Worm (Caenorhabditis elegans) whole organism, young adult: Measurements from ENCODE around the gene Y69H2.15.

Experiments
- B0336.3 ChIP-seq: fragments of 200-800 bp; sonication (Bioruptor generic); IDR thresholded peaks from 2 replicates; pipeline ENCODE4 v1.3.6; 2022; ENCODE audit warnings: missing genetic modification characterization, missing compliant biosample characterization
- F10E7.11 ChIP-seq: sonication (generic microtip); optimal IDR thresholded peaks from 2 replicates; lab custom pipeline; 2017; ENCODE audit warnings: mild to moderate bottlenecking, missing genetic modification characterization, moderate library complexity, missing compliant biosample characterization
- F22D6.2 ChIP-seq: sonication (generic microtip); optimal IDR thresholded peaks from 2 replicates; lab custom pipeline; 2016; ENCODE audit warnings: mild to moderate bottlenecking, missing genetic modification characterization, missing compliant biosample characterization
- F39B2.1 ChIP-seq: fragments of 200-800 bp; sonication (Bioruptor generic); IDR thresholded peaks from 2 replicates; pipeline ENCODE4 v1.3.6; 2022; ENCODE audit warnings: missing genetic modification reagents, missing genetic modification characterization, missing compliant biosample characterization
- F52B5.7 ChIP-seq: sonication (generic microtip); optimal IDR thresholded peaks from 2 replicates; lab custom pipeline; 2016; ENCODE audit warnings: mild to moderate bottlenecking, missing genetic modification characterization, missing compliant biosample characterization
- K11D2.4 ChIP-seq: fragments of 200-800 bp; sonication (Bioruptor generic); IDR thresholded peaks from 2 replicates; pipeline ENCODE4 v1.3.6; 2022; ENCODE audit warnings: missing genetic modification reagents, missing genetic modification characterization, missing compliant biosample characterization
- K12H6.12 ChIP-seq: fragments of 200-800 bp; sonication (Bioruptor generic); optimal IDR thresholded peaks from 2 replicates; lab custom pipeline; 2018; ENCODE audit warnings: mild to moderate bottlenecking, missing genetic modification characterization, missing compliant biosample characterization
- Y53G8AR.9 ChIP-seq: fragments of 200-800 bp; sonication (Bioruptor generic); conservative IDR thresholded peaks from 2 replicates; pipeline ENCODE4 v1.3.6; 2022; ENCODE audit warnings: missing genetic modification reagents, missing genetic modification characterization, missing compliant biosample characterization
- ama-1 ChIP-seq, 3 experiments: fragments of 150-350 bp in 1 of 3; sonication (generic microtip) in 2 of 3; optimal IDR thresholded peaks; 2 replicates each; lab custom pipeline; 2014 to 2018; ENCODE audit warnings: missing biosample characterization in 2 of 3, missing genetic modification characterization in 2 of 3, missing genetic modification reagents in 2 of 3
- bed-1 ChIP-seq: fragments of 200-800 bp; sonication (Bioruptor generic); IDR thresholded peaks from 2 replicates; pipeline ENCODE4 v1.3.6; 2022; ENCODE audit warnings: missing genetic modification reagents, missing genetic modification characterization, missing compliant biosample characterization
- ceh-27 ChIP-seq: fragments of 200-800 bp; sonication (Bioruptor generic); optimal IDR thresholded peaks from 2 replicates; lab custom pipeline; 2018; ENCODE audit warnings: mild to moderate bottlenecking, missing genetic modification characterization, moderate library complexity, missing compliant biosample characterization
- ceh-79 ChIP-seq: sonication (generic microtip); optimal IDR thresholded peaks from 2 replicates; lab custom pipeline; 2017; ENCODE audit warnings: mild to moderate bottlenecking, missing genetic modification characterization, missing compliant biosample characterization
- ceh-91 ChIP-seq: fragments of 200-800 bp; sonication (Bioruptor generic); IDR thresholded peaks from 2 replicates; pipeline ENCODE4 v1.3.6; 2022; ENCODE audit warnings: missing genetic modification reagents, missing genetic modification characterization, missing compliant biosample characterization
- dox-1 ChIP-seq: fragments of 200-800 bp; sonication (Bioruptor generic); IDR thresholded peaks from 2 replicates; pipeline ENCODE4 v1.3.6; 2022; ENCODE audit warnings: missing genetic modification reagents, missing genetic modification characterization, missing compliant biosample characterization
- dpl-1 ChIP-seq: fragments of 150-350 bp; optimal IDR thresholded peaks from 2 replicates; lab custom pipeline; 2014; ENCODE audit warnings: missing biosample characterization, missing genetic modification reagents, missing genetic modification characterization
- efl-1 ChIP-seq: fragments of 150-350 bp; optimal IDR thresholded peaks from 2 replicates; lab custom pipeline; 2014; ENCODE audit warnings: missing biosample characterization, missing genetic modification reagents, missing genetic modification characterization
- egrh-3 ChIP-seq: fragments of 200-800 bp; sonication (Bioruptor generic); IDR thresholded peaks from 2 replicates; pipeline ENCODE4 v1.3.6; 2022; ENCODE audit warnings: missing genetic modification reagents, missing genetic modification characterization, missing compliant biosample characterization
- fkh-3 ChIP-seq: sonication (generic microtip); optimal IDR thresholded peaks from 2 replicates; lab custom pipeline; 2016; ENCODE audit warnings: mild to moderate bottlenecking, missing genetic modification characterization, missing compliant biosample characterization
- him-1 ChIP-seq: sonication (generic microtip); optimal IDR thresholded peaks from 2 replicates; lab custom pipeline; 2016; ENCODE audit warnings: missing genotype, missing genetic modification reagents, missing genetic modification characterization, missing compliant biosample characterization
- hlh-12 ChIP-seq: sonication (generic microtip); optimal IDR thresholded peaks from 2 replicates; lab custom pipeline; 2016; ENCODE audit warnings: missing genetic modification characterization, missing compliant biosample characterization
- hlh-26 ChIP-seq: fragments of 200-800 bp; sonication (Bioruptor generic); conservative IDR thresholded peaks from 2 replicates; pipeline ENCODE4 v1.3.6; 2022; ENCODE audit warnings: missing genetic modification reagents, missing genetic modification characterization, missing compliant biosample characterization
- lin-26 ChIP-seq: fragments of 200-800 bp; sonication (Bioruptor generic); IDR thresholded peaks from 2 replicates; pipeline ENCODE4 v1.3.6; 2022; ENCODE audit warnings: missing genetic modification reagents, missing genetic modification characterization, missing compliant biosample characterization
- lin-40 ChIP-seq: sonication (generic microtip); optimal IDR thresholded peaks from 2 replicates; lab custom pipeline; 2016; ENCODE audit warnings: missing genetic modification characterization, mild to moderate bottlenecking, missing compliant biosample characterization, missing genotype, missing genetic modification reagents
- madf-10 ChIP-seq: sonication (generic microtip); optimal IDR thresholded peaks from 2 replicates; lab custom pipeline; 2016; ENCODE audit warnings: mild to moderate bottlenecking, missing genetic modification characterization, missing compliant biosample characterization
- madf-3 ChIP-seq: fragments of 200-800 bp; sonication (Bioruptor generic); IDR thresholded peaks from 2 replicates; pipeline ENCODE4 v1.3.6; 2022; ENCODE audit warnings: missing genetic modification reagents, missing genetic modification characterization, missing compliant biosample characterization
- mcd-1 ChIP-seq: fragments of 200-800 bp; sonication (Bioruptor generic); IDR thresholded peaks from 2 replicates; pipeline ENCODE4 v1.3.6; 2022; ENCODE audit warnings: missing genetic modification reagents, missing genetic modification characterization, missing compliant biosample characterization
- mes-4 ChIP-seq: sonication (generic microtip); optimal IDR thresholded peaks from 2 replicates; lab custom pipeline; 2016; ENCODE audit warnings: missing genotype, missing genetic modification characterization, missing compliant biosample characterization
- mxl-1 ChIP-seq: sonication (generic microtip); optimal IDR thresholded peaks from 2 replicates; lab custom pipeline; 2016; ENCODE audit warnings: missing genetic modification characterization, missing compliant biosample characterization
- nfyb-1 ChIP-seq: fragments of 200-800 bp; sonication (Bioruptor generic); IDR thresholded peaks from 2 replicates; pipeline ENCODE4 v1.3.6; 2022; ENCODE audit warnings: missing genetic modification reagents, missing genetic modification characterization, missing compliant biosample characterization
- nhr-120 ChIP-seq: fragments of 200-800 bp; sonication (Bioruptor generic); IDR thresholded peaks from 2 replicates; pipeline ENCODE4 v1.3.6; 2022; ENCODE audit warnings: missing genetic modification characterization, missing compliant biosample characterization
- nhr-27 ChIP-seq: fragments of 200-800 bp; sonication (Bioruptor generic); optimal IDR thresholded peaks from 2 replicates; lab custom pipeline; 2018; ENCODE audit warnings: mild to moderate bottlenecking, missing genetic modification characterization, moderate library complexity, missing compliant biosample characterization
- nhr-80 ChIP-seq: sonication (generic microtip); optimal IDR thresholded peaks from 2 replicates; lab custom pipeline; 2016; ENCODE audit warnings: missing genetic modification characterization, missing compliant biosample characterization
- pbrm-1 ChIP-seq: fragments of 200-800 bp; sonication (Bioruptor generic); IDR thresholded peaks from 2 replicates; pipeline ENCODE4 v1.3.6; 2022; ENCODE audit warnings: missing genetic modification reagents, missing genetic modification characterization, missing compliant biosample characterization
- pha-4 ChIP-seq: fragments of 150-350 bp; sonication (generic microtip); optimal IDR thresholded peaks from 2 replicates; lab custom pipeline; 2014; ENCODE audit warnings: missing biosample characterization, missing genetic modification reagents, missing genetic modification characterization
- rcor-1 ChIP-seq: fragments of 200-800 bp; sonication (Bioruptor generic); IDR thresholded peaks from 2 replicates; pipeline ENCODE4 v1.3.6; 2022; ENCODE audit warnings: missing genetic modification reagents, missing genetic modification characterization, missing compliant biosample characterization
- repo-1 ChIP-seq: sonication (generic microtip); optimal IDR thresholded peaks from 2 replicates; lab custom pipeline; 2017; ENCODE audit warnings: mild to moderate bottlenecking, missing genetic modification characterization, missing compliant biosample characterization
- sdz-38 ChIP-seq: sonication (generic microtip); optimal IDR thresholded peaks from 2 replicates; lab custom pipeline; 2016; ENCODE audit warnings: missing genotype, missing genetic modification characterization, missing compliant biosample characterization
- snpc-1.1 ChIP-seq: sonication (generic microtip); optimal IDR thresholded peaks from 2 replicates; lab custom pipeline; 2017; ENCODE audit warnings: missing genetic modification characterization, mild to moderate bottlenecking, missing compliant biosample characterization, antibody characterized with exemption, moderate library complexity, missing genotype, missing genetic modification reagents; ENCODE audit not compliant: insufficient read depth
- sptf-2 ChIP-seq: fragments of 200-800 bp; sonication (Bioruptor generic); optimal IDR thresholded peaks from 2 replicates; lab custom pipeline; 2018; ENCODE audit warnings: mild to moderate bottlenecking, missing genetic modification characterization, missing compliant biosample characterization
- tbp1 ChIP-seq: fragments of 200-800 bp; sonication (Bioruptor generic); optimal IDR thresholded peaks from 2 replicates; lab custom pipeline; 2018; ENCODE audit warnings: mild to moderate bottlenecking, missing genetic modification characterization, missing compliant biosample characterization
- tbx-9 ChIP-seq: sonication (generic microtip); optimal IDR thresholded peaks from 2 replicates; lab custom pipeline; 2016; ENCODE audit warnings: borderline replicate concordance, missing genetic modification characterization, inconsistent platforms, missing compliant biosample characterization
- zfh-2 ChIP-seq: fragments of 200-800 bp; sonication (Bioruptor generic); conservative IDR thresholded peaks from 2 replicates; pipeline ENCODE4 v1.3.6; 2022; ENCODE audit warnings: missing genetic modification reagents, missing genetic modification characterization, missing compliant biosample characterization
- ztf-26 ChIP-seq: sonication (generic microtip); optimal IDR thresholded peaks from 2 replicates; lab custom pipeline; 2017; ENCODE audit warnings: missing genetic modification characterization, missing compliant biosample characterization
- ztf-3 ChIP-seq: fragments of 200-800 bp; sonication (Bioruptor generic); optimal IDR thresholded peaks from 2 replicates; lab custom pipeline; 2018; ENCODE audit warnings: mild to moderate bottlenecking, missing genetic modification characterization, missing compliant biosample characterization

Gene Y69H2.15

ce11 chrV:18639601-18640354 lies 13.1 kb upstream of the Y69H2.15 start, which contains the start of gene egas-1:
egas-1 (plus strand) TSS chrV:18640304.
- TF ChIP-seq hlh-12 (tag; lab: Kevin White, UChicago) (no peak), repo-1 (tag; lab: Kevin White, UChicago) (peak; percentile 36), lin-40 (tag; lab: Kevin White, UChicago) (peak; percentile 42), ceh-91 (no peak), nhr-27 (tag; lab: Kevin White, UChicago) (peak; percentile 59), bed-1 (GFP tag; lab: Robert Waterston, UW) (peak; percentile 95), lin-26 (GFP tag; lab: Robert Waterston, UW) (peak; percentile 88), ama-1 (optimal IDR thresholded peaks at IDR 0.05; lab: Kevin White, UChicago) (peak; percentile 67), ama-1 (GFP tag; optimal IDR thresholded peaks at IDR 0.05; lab: Kevin White, UChicago) (peak in 1 of 2 experiments; percentile 13), ztf-26 (tag; lab: Kevin White, UChicago) (peak; percentile 61), F39B2.1 (GFP tag; lab: Robert Waterston, UW) (0 out of 2 replicates have a peak, but pooled peaks have one; percentile 16)

ce11 chrV:18639074-18639473 lies 12.4 kb upstream of the Y69H2.15 start:
- TF ChIP-seq ceh-27 (GFP tag; lab: Kevin White, UChicago) (no peak), dpl-1 (GFP tag; lab: Kevin White, UChicago) (no peak), mes-4 (tag; lab: Kevin White, UChicago) (no peak), madf-10 (no peak), nhr-120 (GFP tag; lab: Robert Waterston, UW) (no peak), dox-1 (GFP tag; lab: Robert Waterston, UW) (peak; percentile 23; the same call in 1 of the 2 replicates), F10E7.11 (no peak), snpc-1.1 (tag; lab: Kevin White, UChicago) (no peak), egrh-3 (GFP tag; lab: Robert Waterston, UW) (peak; percentile 96), K11D2.4 (GFP tag; lab: Robert Waterston, UW) (0 out of 2 replicates have a peak, but pooled peaks have one; percentile 14), lin-26 (GFP tag; lab: Robert Waterston, UW) (0 out of 2 replicates have a peak, but pooled peaks have one; percentile 75), hlh-26 (no peak), ceh-79 (tag; lab: Kevin White, UChicago) (no peak), rcor-1 (GFP tag; lab: Robert Waterston, UW) (no peak), zfh-2 (GFP tag; lab: Robert Waterston, UW) (peak; percentile 93), efl-1 (GFP tag; lab: Kevin White, UChicago) (no peak), mcd-1 (GFP tag; lab: Robert Waterston, UW) (peak; percentile 27; the same call in 1 of the 2 replicates), madf-3 (GFP tag; lab: Robert Waterston, UW) (no peak), nhr-27 (tag; lab: Kevin White, UChicago) (no peak), B0336.3 (GFP tag; lab: Robert Waterston, UW) (no peak; the same call in 1 of the 2 replicates), him-1 (tag; lab: Kevin White, UChicago) (no peak), F39B2.1 (GFP tag; lab: Robert Waterston, UW) (no peak), fkh-3 (tag; lab: Kevin White, UChicago) (no peak), ztf-3 (no peak)

DNA sequence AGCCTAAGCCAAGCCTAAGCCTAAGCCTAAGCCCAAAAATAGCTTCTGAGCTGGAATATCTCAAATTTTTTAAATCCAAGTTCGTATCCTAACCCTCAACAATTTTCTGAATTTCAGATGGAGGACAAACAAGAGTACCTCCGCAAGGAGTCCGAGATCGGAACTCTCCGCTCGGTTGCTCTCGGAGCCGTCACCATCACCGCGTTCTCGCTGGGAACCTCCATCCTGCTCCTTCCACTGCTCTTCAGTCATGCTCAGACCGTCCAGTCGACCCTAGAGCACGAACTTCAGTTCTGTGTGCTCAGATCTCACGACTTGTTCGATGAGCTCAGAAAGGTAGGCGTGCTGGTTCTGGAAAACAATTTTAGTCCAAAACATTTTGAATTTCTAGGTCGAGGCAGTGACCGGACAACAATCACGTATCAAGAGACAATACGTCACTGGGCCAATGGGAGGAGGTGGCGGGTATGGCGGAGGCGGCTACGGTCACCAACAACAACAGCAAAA lies 11.8 kb upstream of the Y69H2.15 start, which contains the start of gene col-42:
Gene col-42, plus strand, starts transcription at position 118 of the 507 bp plus-strand sequence.
- no peak for TF ChIP-seq pbrm-1
- TF ChIP-seq K12H6.12 (tag; lab: Kevin White, UChicago), result peak; percentile 31
- TF ChIP-seq ztf-3, result no peak
- TF ChIP-seq mxl-1, result no peak
- no peak for TF ChIP-seq nhr-80 (tag; lab: Kevin White, UChicago)
- TF ChIP-seq tbp1, result no peak
- TF ChIP-seq F22D6.2 (tag; lab: Kevin White, UChicago), result no peak
- TF ChIP-seq F52B5.7 (tag; lab: Kevin White, UChicago), result no peak
- 0 out of 2 replicates have a peak, but pooled peaks have one; percentile 8 for TF ChIP-seq nfyb-1 (GFP tag; lab: Robert Waterston, UW)
- no peak for TF ChIP-seq sdz-38 (tag; lab: Kevin White, UChicago)
- TF ChIP-seq Y53G8AR.9 (GFP tag; lab: Robert Waterston, UW), result peak; percentile 58; the same call in 1 of the 2 replicates
- TF ChIP-seq pha-4 (tag; lab: Kevin White, UChicago), result no peak
- TF ChIP-seq hlh-12 (tag; lab: Kevin White, UChicago), result no peak
- no peak for TF ChIP-seq rcor-1 (GFP tag; lab: Robert Waterston, UW)
- TF ChIP-seq lin-26 (GFP tag; lab: Robert Waterston, UW), result peak; percentile 90
- no peak for TF ChIP-seq tbx-9
- TF ChIP-seq lin-40 (tag; lab: Kevin White, UChicago), result peak; percentile 63
- no peak for TF ChIP-seq sptf-2
